Fruit fly (Drosophila melanogaster): Measurements from ENCODE around the gene Proc-R.

DNA sequence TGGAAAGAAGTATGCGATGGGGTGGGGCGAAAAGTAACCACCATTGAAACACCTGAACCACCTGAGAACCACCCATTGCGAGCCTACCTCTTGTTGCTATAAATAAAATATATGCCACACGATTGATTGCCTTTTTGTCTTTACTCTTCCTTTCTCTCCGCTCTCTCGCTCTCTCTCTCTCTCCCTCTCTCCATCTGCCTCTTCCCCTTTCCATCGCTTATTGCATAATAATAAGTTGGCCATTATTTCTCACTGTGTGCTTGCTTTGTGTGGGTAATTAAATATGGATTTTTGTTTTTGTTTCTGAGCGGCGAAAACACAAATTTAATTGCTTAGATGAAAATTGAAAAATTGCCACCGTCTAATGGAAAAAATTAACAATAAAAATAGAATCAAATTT, 13.6 kb upstream of the Proc-R start:
- no peak for TF ChIP-seq CG8478 (optimal IDR thresholded peaks at IDR 0.05)
- no peak for TF ChIP-seq CTCF (optimal IDR thresholded peaks at IDR 0.05)
